Worm (Caenorhabditis elegans): ENCODE results near the gene ugt-22.
"Not testable (repeated sequence)": the region's sequence is repeated elsewhere in the genome, so short reads cannot be mapped to it uniquely, and the experiment has no call there.

DNA sequence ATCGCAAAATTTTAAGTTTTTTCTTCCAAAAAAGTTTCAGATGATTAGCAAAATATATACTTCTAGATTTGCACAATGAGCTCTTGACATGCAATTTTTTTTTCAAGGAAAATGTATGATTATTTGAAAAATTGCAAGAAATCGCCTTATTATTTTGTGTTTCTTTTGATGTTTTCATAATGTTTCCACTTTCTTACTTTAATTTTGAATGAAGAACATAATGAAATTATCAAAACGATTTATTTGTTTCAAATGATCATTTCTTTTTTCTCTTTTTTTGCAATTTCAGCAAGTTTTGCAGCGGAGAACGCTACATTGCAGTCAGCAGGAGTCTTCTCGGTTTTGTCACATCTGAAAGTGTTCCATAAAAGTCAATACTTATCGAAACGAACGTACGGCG, 13.0 kb downstream of the ugt-22 start, which contains the start of gene Y45F10C.6:
- not testable (repeated sequence) for TF ChIP-seq ztf-4 (tag; optimal IDR thresholded peaks at IDR 0.05); lin-11 (tag; optimal IDR thresholded peaks at IDR 0.05); unc-62 (GFP tag; optimal IDR thresholded peaks at IDR 0.05); nhr-11 (tag; optimal IDR thresholded peaks at IDR 0.05); ama-1 (optimal IDR thresholded peaks at IDR 0.05); ztf-11 (tag; optimal IDR thresholded peaks at IDR 0.05); aly-2 (tag; optimal IDR thresholded peaks at IDR 0.05); zag-1 (tag; optimal IDR thresholded peaks at IDR 0.05); lin-39 (tag; optimal IDR thresholded peaks at IDR 0.05); elt-3 (tag; optimal IDR thresholded peaks at IDR 0.05)

Measured in whole organism, L2 larva.